Worm (Caenorhabditis elegans) whole organism, L3 larva: ENCODE data around the gene cccp-1.
A peak's percentile ranks its signal among the peaks of the same experiment; 100 is the strongest.

Experiments
- R02D3.7 ChIP-seq: fragments of 150-350 bp; optimal IDR thresholded peaks from 2 replicates; lab custom pipeline; 2014; ENCODE audit warnings: missing biosample characterization, missing genetic modification characterization
- ZK546.5 ChIP-seq: sonication (generic microtip); optimal IDR thresholded peaks from 2 replicates; lab custom pipeline; 2017; ENCODE audit warnings: missing biosample characterization, missing genetic modification characterization
- aly-2 ChIP-seq: fragments of 150-350 bp; optimal IDR thresholded peaks from 2 replicates; lab custom pipeline; 2014; ENCODE audit warnings: missing biosample characterization, missing genetic modification characterization
- ceh-16 ChIP-seq: sonication (generic microtip); optimal IDR thresholded peaks from 2 replicates; lab custom pipeline; 2017; ENCODE audit warnings: missing biosample characterization, missing genetic modification characterization
- ceh-28 ChIP-seq: fragments of 150-350 bp; optimal IDR thresholded peaks from 2 replicates; lab custom pipeline; 2014; ENCODE audit warnings: missing biosample characterization, missing genetic modification reagents, missing genetic modification characterization
- ceh-82 ChIP-seq: fragments of 150-350 bp; optimal IDR thresholded peaks from 2 replicates; lab custom pipeline; 2014; ENCODE audit warnings: missing biosample characterization, missing genetic modification characterization
- ceh-9 ChIP-seq: sonication (generic microtip); optimal IDR thresholded peaks from 2 replicates; lab custom pipeline; 2018; ENCODE audit warnings: missing biosample characterization, missing genetic modification characterization
- daf-12 ChIP-seq: fragments of 150-350 bp; optimal IDR thresholded peaks from 2 replicates; lab custom pipeline; 2014; ENCODE audit warnings: missing biosample characterization, missing genetic modification reagents, missing genetic modification characterization
- egl-27 ChIP-seq: sonication (generic microtip); optimal IDR thresholded peaks from 4 replicates; lab custom pipeline; 2017; ENCODE audit warnings: missing biosample characterization, missing genetic modification reagents, missing genetic modification characterization
- egl-5 ChIP-seq: fragments of 150-350 bp; optimal IDR thresholded peaks from 2 replicates; lab custom pipeline; 2017; ENCODE audit warnings: missing biosample characterization, missing genetic modification reagents, missing genetic modification characterization, inconsistent platforms
- elt-1 ChIP-seq: fragments of 150-350 bp; optimal IDR thresholded peaks from 2 replicates; lab custom pipeline; 2014; ENCODE audit warnings: missing biosample characterization, missing genetic modification characterization
- elt-2 ChIP-seq: sonication (generic microtip); optimal IDR thresholded peaks from 2 replicates; lab custom pipeline; 2016; ENCODE audit warnings: missing genetic modification reagents, mild to moderate bottlenecking, missing genetic modification characterization, missing compliant biosample characterization
- elt-3 ChIP-seq, 3 experiments: fragments of 150-350 bp in 1 of 3; sonication (generic microtip) in 2 of 3; optimal IDR thresholded peaks; 2 replicates in 2 of 3; 4 replicates in 1 of 3; lab custom pipeline; 2014 to 2017; ENCODE audit warnings: missing biosample characterization in 3 of 3, missing genetic modification characterization in 3 of 3
- eor-1 ChIP-seq, 2 experiments: fragments of 150-350 bp; optimal IDR thresholded peaks; 2 replicates each; lab custom pipeline; 2014 to 2018; ENCODE audit warnings: missing biosample characterization in 2 of 2, missing genetic modification characterization in 2 of 2
- fkh-10 ChIP-seq: sonication (generic microtip); optimal IDR thresholded peaks from 2 replicates; lab custom pipeline; 2017; ENCODE audit warnings: missing biosample characterization, missing genetic modification reagents, missing genetic modification characterization
- fkh-2 ChIP-seq: fragments of 150-350 bp; optimal IDR thresholded peaks from 2 replicates; lab custom pipeline; 2014; ENCODE audit warnings: missing biosample characterization, missing genetic modification reagents, missing genetic modification characterization
- fos-1 ChIP-seq: fragments of 150-350 bp; optimal IDR thresholded peaks from 2 replicates; lab custom pipeline; 2014; ENCODE audit warnings: missing biosample characterization, missing genetic modification characterization
- hmg-11 ChIP-seq: sonication (generic microtip); optimal IDR thresholded peaks from 2 replicates; lab custom pipeline; 2016; ENCODE audit warnings: missing genetic modification characterization, missing compliant biosample characterization
- jun-1 ChIP-seq: fragments of 150-350 bp; optimal IDR thresholded peaks from 2 replicates; lab custom pipeline; 2014; ENCODE audit warnings: missing biosample characterization, missing genetic modification reagents, missing genetic modification characterization
- lin-15B ChIP-seq: fragments of 150-350 bp; optimal IDR thresholded peaks from 2 replicates; lab custom pipeline; 2014; ENCODE audit warnings: missing biosample characterization, missing genetic modification characterization
- lin-39 ChIP-seq: fragments of 150-350 bp; optimal IDR thresholded peaks from 2 replicates; lab custom pipeline; 2018; ENCODE audit warnings: missing biosample characterization, missing genetic modification reagents, missing genetic modification characterization
- mdl-1 ChIP-seq: fragments of 150-350 bp; optimal IDR thresholded peaks from 2 replicates; lab custom pipeline; 2014; ENCODE audit warnings: missing biosample characterization, missing genetic modification characterization
- nfya-1 ChIP-seq: sonication (generic microtip); optimal IDR thresholded peaks from 2 replicates; lab custom pipeline; 2017; ENCODE audit warnings: missing genetic modification characterization, mild to moderate bottlenecking, missing compliant biosample characterization, antibody characterized with exemption, moderate library complexity; ENCODE audit not compliant: insufficient read depth
- nhr-11 ChIP-seq: fragments of 150-350 bp; optimal IDR thresholded peaks from 2 replicates; lab custom pipeline; 2014; ENCODE audit warnings: missing biosample characterization, missing genetic modification characterization
- nhr-23 ChIP-seq: fragments of 150-350 bp; optimal IDR thresholded peaks from 2 replicates; lab custom pipeline; 2014; ENCODE audit warnings: missing biosample characterization, missing genetic modification reagents, missing genetic modification characterization
- nhr-237 ChIP-seq: fragments of 150-350 bp; optimal IDR thresholded peaks from 2 replicates; lab custom pipeline; 2014; ENCODE audit warnings: missing biosample characterization, missing genetic modification characterization
- nhr-25 ChIP-seq: sonication (generic microtip); optimal IDR thresholded peaks from 2 replicates; lab custom pipeline; 2017; ENCODE audit warnings: missing biosample characterization, missing genetic modification characterization
- nhr-77 ChIP-seq: fragments of 150-350 bp; optimal IDR thresholded peaks from 2 replicates; lab custom pipeline; 2014; ENCODE audit warnings: missing biosample characterization, missing genetic modification characterization
- pha-4 ChIP-seq: fragments of 150-350 bp; optimal IDR thresholded peaks from 2 replicates; lab custom pipeline; 2014; ENCODE audit warnings: missing biosample characterization, missing genetic modification reagents, missing genetic modification characterization
- pqm-1 ChIP-seq: fragments of 150-350 bp; optimal IDR thresholded peaks from 2 replicates; lab custom pipeline; 2017; ENCODE audit warnings: missing biosample characterization, missing genetic modification characterization, inconsistent platforms
- skn-1 ChIP-seq: fragments of 150-350 bp; optimal IDR thresholded peaks from 2 replicates; lab custom pipeline; 2014; ENCODE audit warnings: missing biosample characterization, missing genetic modification characterization
- snpc-4 ChIP-seq: fragments of 150-350 bp; optimal IDR thresholded peaks from 2 replicates; lab custom pipeline; 2014; ENCODE audit warnings: missing biosample characterization, missing genetic modification characterization
- tbx-2 ChIP-seq: sonication (generic microtip); optimal IDR thresholded peaks from 2 replicates; lab custom pipeline; 2016; ENCODE audit warnings: mild to moderate bottlenecking, missing genetic modification characterization, missing compliant biosample characterization
- unc-39 ChIP-seq: sonication (generic microtip); optimal IDR thresholded peaks from 4 replicates; lab custom pipeline; 2017; ENCODE audit warnings: missing biosample characterization, missing genetic modification characterization
- zag-1 ChIP-seq: fragments of 150-350 bp; optimal IDR thresholded peaks from 2 replicates; lab custom pipeline; 2014; ENCODE audit warnings: missing biosample characterization, missing genetic modification characterization

The cccp-1 gene

ce11 chrIII:12429579-12430084, 43.0 kb upstream of the cccp-1 start, which contains the start of gene snr-6:
Gene snr-6, minus strand, starts transcription at chrIII:12429629.
- TF ChIP-seq lin-15B: peak; percentile 86
- TF ChIP-seq snpc-4 (tag; lab: Kevin White, UChicago): peak; percentile 30
- TF ChIP-seq ceh-9: no peak
- TF ChIP-seq ceh-28 (tag; lab: Kevin White, UChicago): peak; percentile 48
- TF ChIP-seq aly-2 (tag; lab: Kevin White, UChicago): no peak
- TF ChIP-seq R02D3.7 (tag; lab: Kevin White, UChicago): peak; percentile 35
- TF ChIP-seq elt-1 (tag; lab: Kevin White, UChicago): no peak
- no peak for TF ChIP-seq mdl-1 (tag; lab: Kevin White, UChicago)
- TF ChIP-seq egl-27 (tag; lab: Kevin White, UChicago): no peak
- no peak for TF ChIP-seq ceh-16 (tag; lab: Kevin White, UChicago)
- TF ChIP-seq nhr-25 (tag; lab: Kevin White, UChicago): peak; percentile 29
- TF ChIP-seq nfya-1 (tag; lab: Kevin White, UChicago): peak; percentile 96
- TF ChIP-seq nhr-23 (tag; lab: Kevin White, UChicago): peak; percentile 69
- TF ChIP-seq egl-5 (tag; lab: Kevin White, UChicago): peak; percentile 32
- no peak for TF ChIP-seq eor-1 (tag; optimal IDR thresholded peaks at IDR 0.05; lab: Kevin White, UChicago)
- TF ChIP-seq lin-39 (tag; lab: Kevin White, UChicago): peak; percentile 47
- TF ChIP-seq nhr-11: no peak
- peak; percentile 63 for TF ChIP-seq skn-1 (tag; lab: Kevin White, UChicago)
- TF ChIP-seq hmg-11: peak; percentile 40
- peak; percentile 83 for TF ChIP-seq pha-4

ce11 chrIII:12430209-12430608, 42.5 kb upstream of the cccp-1 start, which contains the start of gene Y49E10.16:
Gene Y49E10.16, plus strand, starts transcription at chrIII:12430509.
- TF ChIP-seq elt-2 (peak; percentile 30), pqm-1 (peak; percentile 24), nhr-23 (tag; lab: Kevin White, UChicago) (no peak), daf-12 (no peak)

ce11 chrIII:12434104-12434503, 38.6 kb upstream of the cccp-1 start, which contains the start of gene Y49E10.27:
Gene Y49E10.27, plus strand, starts transcription at chrIII:12434404.
- TF ChIP-seq ceh-16 (tag; lab: Kevin White, UChicago): no peak

- no peak for TF ChIP-seq elt-2
- TF ChIP-seq nhr-237: no peak
- no peak for TF ChIP-seq fkh-2 (tag; lab: Kevin White, UChicago)
- no peak for TF ChIP-seq mdl-1 (tag; lab: Kevin White, UChicago)
- no peak for TF ChIP-seq ceh-82 (tag; lab: Kevin White, UChicago)
These were observed 36.5 kb upstream of the cccp-1 start, which contains the start of gene fbxa-218 for ce11 chrIII:12436215-12436614. Gene fbxa-218, plus strand, starts transcription at chrIII:12436515.

ce11 chrIII:12437020-12437419, 35.7 kb upstream of the cccp-1 start:
- TF ChIP-seq eor-1 (tag; optimal IDR thresholded peaks at IDR 0.05; lab: Kevin White, UChicago) (no peak), jun-1 (no peak), nhr-237 (no peak), ZK546.5 (tag; lab: Kevin White, UChicago) (no peak), zag-1 (no peak), fos-1 (tag; lab: Kevin White, UChicago) (no peak), nhr-23 (tag; lab: Kevin White, UChicago) (no peak), nhr-77 (tag; lab: Kevin White, UChicago) (no peak), tbx-2 (no peak), elt-3 (tag; optimal IDR thresholded peaks at IDR 0.05; lab: Kevin White, UChicago) (no peak), pqm-1 (no peak), unc-39 (tag; lab: Kevin White, UChicago) (no peak), fkh-10 (no peak), ceh-16 (tag; lab: Kevin White, UChicago) (no peak), nhr-11 (no peak)
